Fruit fly (Drosophila melanogaster): ENCODE measurements around the gene CG15741.
A peak's percentile ranks its signal among the peaks of the same experiment; 100 is the strongest.

- TF ChIP-seq Hr96 (GFP tag; optimal IDR thresholded peaks at IDR 0.05) (no peak), ovo (GFP tag; optimal IDR thresholded peaks at IDR 0.05) (no peak), cnc (optimal IDR thresholded peaks at IDR 0.05) (no peak), CG33017 (tag; optimal IDR thresholded peaks at IDR 0.05) (no peak), toe (GFP tag; optimal IDR thresholded peaks at IDR 0.05) (no peak), kay (GFP tag; ENCODE audit: borderline replicate concordance) (no peak), CG12768 (GFP tag; optimal IDR thresholded peaks at IDR 0.05) (no peak), CG14711 (tag; optimal IDR thresholded peaks at IDR 0.05) (no peak), cic (GFP tag; optimal IDR thresholded peaks at IDR 0.05) (peak; percentile 9), CG1620 (GFP tag; optimal IDR thresholded peaks at IDR 0.05) (no peak)
Observed at dm6 chrX:11873116-11873515, 35.3 kb upstream of the CG15741 start, which contains the start of gene CG15739.
